Worm (Caenorhabditis elegans) whole organism, midembryonic: Measurements from ENCODE around the gene cdk-4.

Source experiments
- klf-2 ChIP-seq: fragments of 200-800 bp; sonication (Bioruptor generic); conservative IDR thresholded peaks from 2 replicates; pipeline ENCODE4 v1.3.6; 2022; ENCODE audit warnings: missing genetic modification reagents, missing genetic modification characterization, missing compliant biosample characterization
- ztf-29 ChIP-seq: fragments of 200-800 bp; sonication (Bioruptor generic); IDR thresholded peaks from 2 replicates; pipeline ENCODE4 v1.3.6; 2022; ENCODE audit warnings: missing genetic modification reagents, missing genetic modification characterization, missing compliant biosample characterization

ce11 chrX:13550890-13551289 lies 32.2 kb upstream of the cdk-4 start, which contains the start of gene odr-1:
- TF ChIP-seq ztf-29 (GFP tag; lab: Robert Waterston, UW) (no peak), klf-2 (GFP tag; lab: Robert Waterston, UW) (no peak)
